ENCODE assay signal across 1 worm cellular context in the genomic region with DNA sequence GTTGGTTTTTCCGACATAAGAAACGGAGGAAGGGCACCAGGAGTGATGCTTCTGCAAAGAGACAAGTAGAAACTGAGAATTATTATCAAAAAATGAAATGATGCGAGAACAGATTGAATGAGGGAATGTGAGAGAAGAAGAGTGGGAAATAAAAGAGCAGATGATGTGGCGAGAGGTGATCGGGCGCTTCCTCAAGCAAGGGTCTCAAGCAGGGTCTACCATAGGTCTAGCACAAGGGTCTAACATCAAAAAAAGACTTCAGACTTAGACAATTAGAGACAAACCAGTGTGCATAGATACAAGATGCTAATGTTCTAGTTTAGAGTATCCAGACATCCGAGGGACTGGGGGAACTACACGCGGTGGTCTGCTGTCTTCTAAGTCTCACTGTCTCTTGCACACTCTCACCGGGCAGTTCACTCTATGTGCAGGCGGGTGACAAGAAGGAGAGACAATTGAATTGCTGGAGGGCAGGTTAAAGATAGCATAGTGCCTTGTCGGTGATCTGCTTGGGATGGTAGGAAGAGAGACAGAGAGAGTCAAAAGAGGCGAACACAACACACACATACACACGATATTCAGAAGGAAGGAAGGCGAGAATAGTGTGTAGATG.
TF ChIP-seq lines count a peak whose summit lies in the region.

Gene R13A5.7 (minus strand): TSS at position 51 of the 613 bp plus-strand sequence.

TF ChIP-seq in whole organism, L4 larva, 104 proteins besides CTCF, POLR2A, EP300 and RAD21 (continued from another document):
- TF ChIP-seq daf-16 (GFP tag; optimal IDR thresholded peaks at IDR 0.05; lab: Kevin White, UChicago) (peak in 1 of 2 experiments; percentile 23), daf-16 (tag; optimal IDR thresholded peaks at IDR 0.05; lab: Kevin White, UChicago) (peak; percentile 80), mep-1 (tag; optimal IDR thresholded peaks at IDR 0.05; lab: Kevin White, UChicago) (peak; percentile 83)
